Worm (Caenorhabditis elegans) whole organism, L2 larva: Measurements from ENCODE around the gene immp-2.

ENCODE experiments used
- ama-1 ChIP-seq: fragments of 150-350 bp; optimal IDR thresholded peaks from 2 replicates; lab custom pipeline; 2018; ENCODE audit warnings: inconsistent platforms
- elt-3 ChIP-seq: sonication (generic microtip); optimal IDR thresholded peaks from 2 replicates; lab custom pipeline; 2017; ENCODE audit warnings: missing biosample characterization, missing genetic modification characterization
- lin-11 ChIP-seq: fragments of 150-350 bp; sonication (generic microtip); optimal IDR thresholded peaks from 2 replicates; lab custom pipeline; 2014; ENCODE audit warnings: missing biosample characterization, missing genetic modification characterization, inconsistent platforms, mixed read lengths
- lsy-2 ChIP-seq, 2 experiments: fragments of 150-350 bp in 1 of 2; sonication (generic microtip) in 1 of 2; optimal IDR thresholded peaks; 2 replicates each; lab custom pipeline; 2014 to 2017; ENCODE audit warnings: missing biosample characterization in 2 of 2, missing genetic modification characterization in 2 of 2
- unc-62 ChIP-seq: fragments of 150-350 bp; optimal IDR thresholded peaks from 2 replicates; lab custom pipeline; 2014; ENCODE audit warnings: missing biosample characterization, missing genetic modification reagents, missing genetic modification characterization

DNA sequence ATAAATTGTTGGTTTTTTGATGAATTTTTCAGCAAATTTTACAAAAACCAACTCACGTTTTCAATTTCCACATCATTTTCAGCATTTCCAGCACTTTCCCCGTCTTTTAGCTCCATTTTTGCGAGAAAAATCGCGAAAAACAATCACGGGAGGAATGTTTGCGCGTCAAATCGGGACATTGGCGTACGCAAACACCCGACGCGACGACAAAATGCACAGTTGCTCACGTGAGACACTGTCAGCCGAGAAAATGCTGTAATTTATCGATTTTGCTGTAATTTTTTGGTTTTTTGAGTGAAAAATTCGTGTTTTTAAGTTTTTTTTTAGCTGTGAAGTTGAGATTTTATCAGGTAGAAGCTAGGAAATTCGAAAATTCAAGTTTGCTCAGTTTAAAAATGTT lies 3.9 kb upstream of the immp-2 start, which contains the start of gene Y55F3AM.9:
- TF ChIP-seq lsy-2 (tag; optimal IDR thresholded peaks at IDR 0.05; lab: Kevin White, UChicago), result peak; percentile 33 to 76
- no peak for TF ChIP-seq unc-62
- peak; percentile 18 for TF ChIP-seq ama-1
- TF ChIP-seq elt-3, result no peak
- no peak for TF ChIP-seq lin-11 (tag; lab: Kevin White, UChicago)
